Worm (Caenorhabditis elegans): Measurements from ENCODE around the gene rap-1.

The rap-1 gene

DNA sequence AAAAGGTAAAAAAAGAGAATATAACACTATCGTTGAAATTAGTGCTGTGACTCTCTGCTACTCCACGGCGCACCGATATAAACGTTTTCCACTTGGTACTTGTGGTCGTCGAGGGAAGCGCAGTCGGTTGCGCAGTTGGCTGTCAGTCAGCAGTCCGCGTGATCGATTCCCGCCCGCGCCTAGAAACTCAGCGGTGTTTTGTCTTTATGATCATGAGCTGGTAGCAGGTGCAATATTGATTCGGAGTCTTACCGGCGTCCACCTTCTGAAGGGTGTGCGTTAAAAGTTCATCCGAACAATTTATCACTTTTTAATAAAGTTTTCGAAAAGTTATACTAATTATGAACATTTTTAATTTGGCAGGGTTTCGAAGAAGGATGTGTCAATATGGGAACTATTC lies 8.4 kb upstream of the rap-1 start (continued):
- TF ChIP-seq nhr-43 (tag; optimal IDR thresholded peaks at IDR 0.05; ENCODE audit: poor library complexity, severe bottlenecking) (peak; percentile 83), ZK546.5 (tag; optimal IDR thresholded peaks at IDR 0.05) (no peak), nhr-76 (tag; optimal IDR thresholded peaks at IDR 0.05) (no peak), nhr-67 (tag; optimal IDR thresholded peaks at IDR 0.05) (no peak), mdl-1 (tag; optimal IDR thresholded peaks at IDR 0.05) (no peak), mml-1 (tag; optimal IDR thresholded peaks at IDR 0.05) (no peak), nhr-12 (tag; optimal IDR thresholded peaks at IDR 0.05) (no peak), nhr-25 (tag; optimal IDR thresholded peaks at IDR 0.05) (peak; percentile 81), nfya-1 (tag; optimal IDR thresholded peaks at IDR 0.05; ENCODE audit: insufficient read depth) (peak; percentile 67)

DNA sequence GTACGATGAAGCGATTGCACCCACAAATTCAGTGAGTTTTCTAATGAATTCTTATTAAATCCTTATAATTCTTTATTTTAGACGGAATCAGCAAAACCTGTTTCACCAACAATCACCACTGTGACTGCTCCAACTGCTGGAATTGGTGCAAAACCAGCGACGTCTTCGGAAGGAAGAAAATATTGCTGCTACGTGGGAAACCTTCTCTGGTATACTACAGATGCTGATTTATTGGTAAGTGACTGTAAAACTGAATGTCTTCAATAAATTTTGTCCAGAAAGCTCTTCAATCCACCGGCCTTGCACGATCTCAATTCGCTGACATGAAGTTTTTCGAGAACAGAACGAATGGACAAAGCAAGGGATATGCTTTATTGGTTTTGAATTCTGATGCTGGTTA lies 7.8 kb upstream of the rap-1 start:
- no peak for TF ChIP-seq aly-2 (tag; optimal IDR thresholded peaks at IDR 0.05)
- no peak for TF ChIP-seq unc-62 (GFP tag; optimal IDR thresholded peaks at IDR 0.05)
- TF ChIP-seq nhr-76 (tag; optimal IDR thresholded peaks at IDR 0.05): no peak
- no peak for TF ChIP-seq nhr-237 (tag; optimal IDR thresholded peaks at IDR 0.05)
- no peak for TF ChIP-seq mdl-1 (tag; optimal IDR thresholded peaks at IDR 0.05)
- TF ChIP-seq elt-3 (tag; optimal IDR thresholded peaks at IDR 0.05): no peak
- TF ChIP-seq unc-39 (tag; optimal IDR thresholded peaks at IDR 0.05): no peak
- no peak for TF ChIP-seq ztf-11 (tag; optimal IDR thresholded peaks at IDR 0.05)
- TF ChIP-seq pha-4 (tag; optimal IDR thresholded peaks at IDR 0.05): no peak
- no peak for TF ChIP-seq ztf-4 (tag; optimal IDR thresholded peaks at IDR 0.05)
- TF ChIP-seq pqm-1 (tag; optimal IDR thresholded peaks at IDR 0.05): no peak
- no peak for TF ChIP-seq tbx-2 (tag; optimal IDR thresholded peaks at IDR 0.05)
- no peak for TF ChIP-seq zag-1 (tag; optimal IDR thresholded peaks at IDR 0.05)
- TF ChIP-seq elt-2 (tag; optimal IDR thresholded peaks at IDR 0.05): no peak
- TF ChIP-seq hmg-11 (tag; optimal IDR thresholded peaks at IDR 0.05): no peak
- TF ChIP-seq ZK546.5 (tag; optimal IDR thresholded peaks at IDR 0.05): no peak
- no peak for TF ChIP-seq nhr-43 (tag; optimal IDR thresholded peaks at IDR 0.05; ENCODE audit: poor library complexity, severe bottlenecking)
- no peak for TF ChIP-seq nhr-67 (tag; optimal IDR thresholded peaks at IDR 0.05)
- no peak for TF ChIP-seq lsy-12 (tag; optimal IDR thresholded peaks at IDR 0.05)
- no peak for TF ChIP-seq R02D3.7 (tag; optimal IDR thresholded peaks at IDR 0.05)

DNA sequence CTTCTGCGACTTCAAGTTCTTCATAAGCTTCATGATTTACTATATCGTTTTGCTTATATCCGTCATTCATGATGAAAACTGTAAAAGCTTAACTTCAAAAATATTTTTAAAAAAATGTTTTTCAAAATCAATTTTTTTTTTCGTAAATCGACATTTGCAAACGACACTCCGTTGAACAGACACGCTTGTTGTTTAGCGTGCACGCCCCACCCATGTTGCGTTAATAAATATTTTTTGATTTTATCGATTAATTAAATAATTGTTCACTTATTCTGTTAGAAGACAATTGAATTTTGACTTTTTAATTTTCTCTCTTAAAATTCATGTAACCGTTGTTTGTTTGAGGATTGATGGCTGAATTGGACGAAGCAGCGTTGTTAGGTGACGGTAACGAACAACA lies 7.3 kb upstream of the rap-1 start, which contains the start of the genes D1046.2 and cfim-2:
TSS of gene D1046.2 (minus strand) at position 78 of the 400 bp plus-strand sequence.
TSS of gene cfim-2 (plus strand) at position 335 of the 400 bp plus-strand sequence.
- TF ChIP-seq nhr-23 (tag; optimal IDR thresholded peaks at IDR 0.05): peak; percentile 38
- no peak for TF ChIP-seq ceh-82 (tag; optimal IDR thresholded peaks at IDR 0.05)
- peak; percentile 12 for TF ChIP-seq R02D3.7 (tag; optimal IDR thresholded peaks at IDR 0.05)
- no peak for TF ChIP-seq nhr-25 (tag; optimal IDR thresholded peaks at IDR 0.05)
- peak; percentile 28 for TF ChIP-seq lin-15B (tag; optimal IDR thresholded peaks at IDR 0.05)
- peak; percentile 44 for TF ChIP-seq pha-4 (tag; optimal IDR thresholded peaks at IDR 0.05)
- peak; percentile 42 for TF ChIP-seq nfya-1 (tag; optimal IDR thresholded peaks at IDR 0.05; ENCODE audit: insufficient read depth)

DNA sequence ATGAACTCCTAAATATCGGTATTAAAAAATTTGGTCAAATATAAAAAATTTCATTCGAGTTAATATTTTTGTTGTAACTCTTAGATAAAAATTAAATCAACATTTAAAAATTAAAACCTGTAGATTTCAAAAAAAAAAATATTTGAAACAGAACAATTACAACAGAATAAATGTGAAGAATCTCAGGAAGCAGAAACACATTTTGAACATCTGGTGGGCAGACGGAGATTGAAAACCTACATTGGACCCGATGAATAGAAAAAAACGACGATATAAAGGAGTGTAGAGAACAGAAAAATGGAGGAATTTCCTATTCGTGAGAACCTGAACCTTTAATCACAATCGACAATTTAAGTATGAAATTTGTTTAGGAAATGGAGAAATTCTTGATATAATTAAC lies 5.4 kb upstream of the rap-1 start:
- TF ChIP-seq fkh-10 (GFP tag; optimal IDR thresholded peaks at IDR 0.05): no peak
- no peak for TF ChIP-seq nhr-11 (tag; optimal IDR thresholded peaks at IDR 0.05)
- TF ChIP-seq nhr-25 (tag; optimal IDR thresholded peaks at IDR 0.05): no peak
- no peak for TF ChIP-seq skn-1 (tag; optimal IDR thresholded peaks at IDR 0.05)
- TF ChIP-seq fkh-2 (tag; optimal IDR thresholded peaks at IDR 0.05): no peak
- no peak for TF ChIP-seq elt-3 (tag; optimal IDR thresholded peaks at IDR 0.05)
- no peak for TF ChIP-seq nhr-237 (tag; optimal IDR thresholded peaks at IDR 0.05)
- TF ChIP-seq ZK546.5 (tag; optimal IDR thresholded peaks at IDR 0.05): no peak
- no peak for TF ChIP-seq nhr-77 (tag; optimal IDR thresholded peaks at IDR 0.05)
- TF ChIP-seq pqm-1 (tag; optimal IDR thresholded peaks at IDR 0.05): no peak
- no peak for TF ChIP-seq R02D3.7 (tag; optimal IDR thresholded peaks at IDR 0.05)
- no peak for TF ChIP-seq ceh-28 (tag; optimal IDR thresholded peaks at IDR 0.05)
- no peak for TF ChIP-seq elt-1 (tag; optimal IDR thresholded peaks at IDR 0.05)
- TF ChIP-seq elt-2 (tag; optimal IDR thresholded peaks at IDR 0.05): no peak
- TF ChIP-seq lin-15B (tag; optimal IDR thresholded peaks at IDR 0.05): no peak
- no peak for TF ChIP-seq snpc-4 (tag; optimal IDR thresholded peaks at IDR 0.05)

DNA sequence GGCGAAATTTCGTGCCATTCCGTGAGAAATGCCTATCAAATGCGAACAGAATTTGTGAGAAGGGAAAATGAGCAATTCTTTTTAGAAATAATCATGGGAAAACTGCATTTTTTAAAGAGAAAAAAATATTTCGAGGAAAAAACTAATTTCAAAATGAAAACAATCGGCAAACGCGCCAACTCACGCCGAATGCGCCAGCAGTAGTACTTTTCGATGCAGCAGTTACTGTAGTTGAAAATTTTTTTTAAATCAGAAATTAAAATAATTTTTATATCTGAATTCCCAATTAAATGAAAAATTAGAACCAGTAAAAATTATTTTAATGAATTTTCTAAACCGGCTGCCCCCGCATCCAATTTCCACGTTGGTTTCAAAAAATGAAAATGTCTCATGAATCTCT lies 4.7 kb upstream of the rap-1 start:
- TF ChIP-seq egl-27 (tag; optimal IDR thresholded peaks at IDR 0.05) (no peak), fkh-10 (GFP tag; optimal IDR thresholded peaks at IDR 0.05) (no peak), pqm-1 (tag; optimal IDR thresholded peaks at IDR 0.05) (no peak), nhr-67 (tag; optimal IDR thresholded peaks at IDR 0.05) (no peak), lsy-12 (tag; optimal IDR thresholded peaks at IDR 0.05) (no peak), ceh-82 (tag; optimal IDR thresholded peaks at IDR 0.05) (no peak), R02D3.7 (tag; optimal IDR thresholded peaks at IDR 0.05) (no peak)

Data from whole organism, L3 larva.